Worm (Caenorhabditis elegans) whole organism, L1 larva: ENCODE measurements around the gene sid-1.

Source experiments
- C04F5.9 ChIP-seq: sonication (generic microtip); optimal IDR thresholded peaks from 2 replicates; lab custom pipeline; 2016; ENCODE audit warnings: missing genetic modification characterization, missing compliant biosample characterization
- C16A3.4 ChIP-seq: fragments of 150-350 bp; optimal IDR thresholded peaks from 2 replicates; lab custom pipeline; 2014; ENCODE audit warnings: missing biosample characterization, missing genetic modification characterization
- Y116A8C.19 ChIP-seq: sonication (generic microtip); optimal IDR thresholded peaks from 2 replicates; lab custom pipeline; 2016; ENCODE audit warnings: missing compliant biosample characterization, missing genetic modification characterization, borderline replicate concordance
- ceh-88 ChIP-seq: fragments of 200-800 bp; sonication (Bioruptor generic); IDR thresholded peaks from 2 replicates; pipeline ENCODE4 v1.3.6; 2022; ENCODE audit warnings: missing genetic modification characterization, missing compliant biosample characterization
- ceh-90 ChIP-seq: sonication (generic microtip); optimal IDR thresholded peaks from 2 replicates; lab custom pipeline; 2016; ENCODE audit warnings: missing genetic modification characterization, missing compliant biosample characterization
- efl-3 ChIP-seq: fragments of 200-800 bp; sonication (Bioruptor generic); optimal IDR thresholded peaks from 2 replicates; lab custom pipeline; 2018; ENCODE audit warnings: mild to moderate bottlenecking, missing genetic modification characterization, missing compliant biosample characterization
- elt-3 ChIP-seq, 6 experiments: fragments of 150-350 bp in 1 of 6; sonication (generic microtip); optimal IDR thresholded peaks; 2 replicates each; lab custom pipeline; 2017 to 2018; ENCODE audit warnings: missing biosample characterization in 6 of 6, missing genetic modification characterization in 6 of 6, inconsistent platforms in 1 of 6
- ets-5 ChIP-seq: fragments of 200-800 bp; sonication (Bioruptor generic); IDR thresholded peaks from 2 replicates; pipeline ENCODE4 v1.3.6; 2022; ENCODE audit warnings: missing genetic modification characterization, missing compliant biosample characterization
- fkh-10 ChIP-seq: sonication (generic microtip); optimal IDR thresholded peaks from 2 replicates; lab custom pipeline; 2017; ENCODE audit warnings: missing biosample characterization, missing genetic modification reagents, missing genetic modification characterization
- fkh-8 ChIP-seq: sonication (generic microtip); optimal IDR thresholded peaks from 2 replicates; lab custom pipeline; 2016; ENCODE audit warnings: mild to moderate bottlenecking, missing genetic modification characterization, missing compliant biosample characterization
- grh-1 ChIP-seq: fragments of 200-800 bp; sonication (Bioruptor generic); IDR thresholded peaks from 2 replicates; pipeline ENCODE4 v1.3.6; 2022; ENCODE audit warnings: missing genetic modification reagents, missing genetic modification characterization, missing compliant biosample characterization
- hlh-4 ChIP-seq: sonication (generic microtip); optimal IDR thresholded peaks from 2 replicates; lab custom pipeline; 2016; ENCODE audit warnings: mild to moderate bottlenecking, missing genetic modification characterization, missing compliant biosample characterization
- nhr-12 ChIP-seq: sonication (generic microtip); optimal IDR thresholded peaks from 2 replicates; lab custom pipeline; 2017; ENCODE audit warnings: missing biosample characterization, missing genetic modification characterization
- nhr-76 ChIP-seq: sonication (generic microtip); optimal IDR thresholded peaks from 2 replicates; lab custom pipeline; 2017; ENCODE audit warnings: missing biosample characterization, missing genetic modification characterization
- nhr-77 ChIP-seq: fragments of 150-350 bp; optimal IDR thresholded peaks from 2 replicates; lab custom pipeline; 2014; ENCODE audit warnings: missing biosample characterization, missing genetic modification characterization
- pag-3 ChIP-seq: sonication (generic microtip); optimal IDR thresholded peaks from 2 replicates; lab custom pipeline; 2017; ENCODE audit warnings: missing genetic modification characterization, mild to moderate bottlenecking, missing compliant biosample characterization, antibody characterized with exemption, borderline replicate concordance; ENCODE audit not compliant: insufficient read depth
- pqm-1 ChIP-seq: sonication (generic microtip); optimal IDR thresholded peaks from 3 replicates; lab custom pipeline; 2017; ENCODE audit warnings: missing biosample characterization, missing genetic modification characterization
- sox-4 ChIP-seq: sonication (generic microtip); optimal IDR thresholded peaks from 2 replicates; lab custom pipeline; 2016; ENCODE audit warnings: missing genetic modification characterization, missing compliant biosample characterization
- swsn-7 ChIP-seq: sonication (generic microtip); optimal IDR thresholded peaks from 2 replicates; lab custom pipeline; 2016; ENCODE audit warnings: missing genetic modification characterization, missing compliant biosample characterization
- tlp-1 ChIP-seq: fragments of 150-350 bp; optimal IDR thresholded peaks from 2 replicates; lab custom pipeline; 2014; ENCODE audit warnings: missing biosample characterization, missing genetic modification characterization
- unc-130 ChIP-seq: fragments of 150-350 bp; optimal IDR thresholded peaks from 2 replicates; lab custom pipeline; 2017; ENCODE audit warnings: missing biosample characterization, missing genetic modification characterization, inconsistent platforms
- xbp-1 ChIP-seq: sonication (generic microtip); optimal IDR thresholded peaks from 2 replicates; lab custom pipeline; 2016; ENCODE audit warnings: missing genetic modification characterization, missing compliant biosample characterization

sid-1 gene

DNA sequence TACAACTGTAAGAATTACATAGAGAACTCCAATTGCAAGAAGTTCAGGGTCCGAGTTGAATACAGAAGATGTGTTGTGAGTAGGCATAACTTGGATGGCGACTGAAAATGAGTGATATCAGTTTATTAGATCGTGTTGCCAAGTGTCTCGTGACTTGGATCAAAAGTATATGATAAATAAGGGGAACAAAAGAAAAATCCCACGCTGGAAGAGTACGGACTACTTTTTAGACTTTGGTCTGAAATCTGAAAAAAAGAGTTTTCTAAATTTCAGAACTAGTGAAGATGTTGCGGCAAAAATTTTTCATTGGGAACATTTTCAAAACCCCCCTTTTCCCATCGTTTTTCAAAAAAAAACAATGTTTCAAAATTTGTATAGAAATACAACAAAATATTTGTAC, 49.8 kb downstream of the sid-1 start, which contains the start of gene srt-64:
srt-64 (minus strand) TSS at position 101 of the 400 bp plus-strand sequence.
- TF ChIP-seq swsn-7 (tag; lab: Kevin White, UChicago) (no peak), pqm-1 (no peak), tlp-1 (tag; lab: Kevin White, UChicago) (no peak), xbp-1 (tag; lab: Kevin White, UChicago) (no peak), fkh-10 (GFP tag; lab: Kevin White, UChicago) (no peak), efl-3 (GFP tag; lab: Kevin White, UChicago) (no peak), Y116A8C.19 (tag; lab: Kevin White, UChicago) (no peak), grh-1 (GFP tag; lab: Robert Waterston, UW) (no peak), sox-4 (no peak), fkh-8 (tag; lab: Kevin White, UChicago) (no peak), ceh-88 (GFP tag; lab: Robert Waterston, UW) (no peak)
- TF ChIP-seq, all 84 proteins: peak for 0

- no peak for TF ChIP-seq swsn-7 (tag; lab: Kevin White, UChicago)
- no peak for TF ChIP-seq Y116A8C.19 (tag; lab: Kevin White, UChicago)
- TF ChIP-seq nhr-77 (tag; lab: Kevin White, UChicago), result no peak
- no peak for TF ChIP-seq nhr-76
- no peak for TF ChIP-seq pag-3 (tag; lab: Kevin White, UChicago)
- TF ChIP-seq unc-130 (tag; lab: Kevin White, UChicago), result no peak
- TF ChIP-seq nhr-12 (tag; lab: Kevin White, UChicago), result no peak
- no peak for TF ChIP-seq C04F5.9 (tag; lab: Kevin White, UChicago)
- TF ChIP-seq ceh-90 (tag; lab: Kevin White, UChicago), result no peak
- TF ChIP-seq hlh-4 (tag; lab: Kevin White, UChicago), result no peak
- TF ChIP-seq C16A3.4, result no peak
- TF ChIP-seq elt-3 (tag; optimal IDR thresholded peaks at IDR 0.05; lab: Kevin White, UChicago), result no peak
- TF ChIP-seq ets-5, result no peak
These were observed 53.1 kb downstream of the sid-1 start, which contains the start of gene srt-65 for ce11 chrV:5172833-5173232. srt-65 (minus strand) TSS chrV:5172933.
